Worm (Caenorhabditis elegans): ENCODE measurements around the gene ZK1010.8.

The ZK1010.8 gene

ce11 chrIII:13000457-13000856, at the start of gene ZK1010.8:
Gene ZK1010.8 (minus strand): TSS chrIII:13000670.
- TF ChIP-seq skn-1 (tag; optimal IDR thresholded peaks at IDR 0.05) (no peak), dpl-1 (GFP tag; optimal IDR thresholded peaks at IDR 0.05) (no peak), pqm-1 (tag; optimal IDR thresholded peaks at IDR 0.05) (no peak), vab-7 (GFP tag; IDR thresholded peaks at IDR 0.05) (no peak), daf-19 (GFP tag; conservative IDR thresholded peaks at IDR 0.05) (no peak), mdl-1 (tag; optimal IDR thresholded peaks at IDR 0.05) (no peak), zag-1 (tag; optimal IDR thresholded peaks at IDR 0.05) (no peak), dmd-8 (GFP tag; IDR thresholded peaks at IDR 0.05) (no peak), nhr-10 (tag; optimal IDR thresholded peaks at IDR 0.05) (no peak), spr-3 (GFP tag; optimal IDR thresholded peaks at IDR 0.05) (no peak), F44E2.7 (GFP tag; IDR thresholded peaks at IDR 0.05) (no peak), ceh-82 (tag; optimal IDR thresholded peaks at IDR 0.05) (no peak), nhr-77 (tag; optimal IDR thresholded peaks at IDR 0.05) (no peak), ceh-32 (tag; optimal IDR thresholded peaks at IDR 0.05; ENCODE audit: poor library complexity) (no peak), pha-4 (GFP tag; IDR thresholded peaks at IDR 0.05) (no peak), pha-4 (tag; optimal IDR thresholded peaks at IDR 0.05) (peak; percentile 83), lin-13 (GFP tag; optimal IDR thresholded peaks at IDR 0.05) (no peak), dmd-9 (GFP tag; IDR thresholded peaks at IDR 0.05) (no peak), zip-11 (GFP tag; IDR thresholded peaks at IDR 0.05) (no peak), ceh-62 (tag; optimal IDR thresholded peaks at IDR 0.05) (no peak), ztf-7 (tag; optimal IDR thresholded peaks at IDR 0.05) (no peak), mdt-29 (GFP tag; IDR thresholded peaks at IDR 0.05) (no peak), dve-1 (tag; optimal IDR thresholded peaks at IDR 0.05; ENCODE audit: insufficient read depth) (peak; percentile 6), nhr-11 (tag; optimal IDR thresholded peaks at IDR 0.05) (no peak), php-3 (GFP tag; IDR thresholded peaks at IDR 0.05) (no peak), T26A8.4 (GFP tag; IDR thresholded peaks at IDR 0.05) (no peak), F49E8.2 (tag; optimal IDR thresholded peaks at IDR 0.05; ENCODE audit: borderline replicate concordance) (no peak), lin-1 (GFP tag; IDR thresholded peaks at IDR 0.05) (no peak), nhr-6 (tag; optimal IDR thresholded peaks at IDR 0.05) (peak; percentile 55), madf-5 (GFP tag; IDR thresholded peaks at IDR 0.05) (no peak), hif-1 (tag; optimal IDR thresholded peaks at IDR 0.05) (no peak), nhr-237 (tag; optimal IDR thresholded peaks at IDR 0.05) (no peak), lin-38 (GFP tag; IDR thresholded peaks at IDR 0.05) (no peak), nhr-25 (tag; optimal IDR thresholded peaks at IDR 0.05; ENCODE audit: borderline replicate concordance, insufficient read depth) (no peak), madf-9 (GFP tag; conservative IDR thresholded peaks at IDR 0.05) (no peak), Y75B8A.6 (GFP tag; IDR thresholded peaks at IDR 0.05) (no peak), daf-16 (GFP tag; optimal IDR thresholded peaks at IDR 0.05) (no peak), daf-16 (tag; optimal IDR thresholded peaks at IDR 0.05) (peak; percentile 13), duxl-1 (tag; optimal IDR thresholded peaks at IDR 0.05; ENCODE audit: poor library complexity) (no peak), mes-2 (tag; optimal IDR thresholded peaks at IDR 0.05; ENCODE audit: poor library complexity, severe bottlenecking) (no peak), hlh-30 (tag; optimal IDR thresholded peaks at IDR 0.05; ENCODE audit: insufficient read depth) (peak; percentile 85), zfp-2 (tag; optimal IDR thresholded peaks at IDR 0.05) (no peak)

ce11 chrIII:13049956-13050355, 49.5 kb upstream of the ZK1010.8 start:
- no peak for TF ChIP-seq saeg-2 (GFP tag; IDR thresholded peaks at IDR 0.05)
- no peak for TF ChIP-seq Y48G9A.11 (GFP tag; IDR thresholded peaks at IDR 0.05)
- TF ChIP-seq F49E8.2 (tag; optimal IDR thresholded peaks at IDR 0.05; ENCODE audit: borderline replicate concordance): no peak
- no peak for TF ChIP-seq dve-1 (tag; optimal IDR thresholded peaks at IDR 0.05; ENCODE audit: insufficient read depth)
- TF ChIP-seq unc-62 (GFP tag; optimal IDR thresholded peaks at IDR 0.05 in 1 of 2): peak in 1 of 2 experiments; percentile 94
- no peak for TF ChIP-seq unc-62 (tag; optimal IDR thresholded peaks at IDR 0.05)
- TF ChIP-seq fkh-10 (GFP tag; optimal IDR thresholded peaks at IDR 0.05): no peak
